Fruit fly (Drosophila melanogaster): Measurements from ENCODE around the gene Sgt.

Sgt gene

DNA sequence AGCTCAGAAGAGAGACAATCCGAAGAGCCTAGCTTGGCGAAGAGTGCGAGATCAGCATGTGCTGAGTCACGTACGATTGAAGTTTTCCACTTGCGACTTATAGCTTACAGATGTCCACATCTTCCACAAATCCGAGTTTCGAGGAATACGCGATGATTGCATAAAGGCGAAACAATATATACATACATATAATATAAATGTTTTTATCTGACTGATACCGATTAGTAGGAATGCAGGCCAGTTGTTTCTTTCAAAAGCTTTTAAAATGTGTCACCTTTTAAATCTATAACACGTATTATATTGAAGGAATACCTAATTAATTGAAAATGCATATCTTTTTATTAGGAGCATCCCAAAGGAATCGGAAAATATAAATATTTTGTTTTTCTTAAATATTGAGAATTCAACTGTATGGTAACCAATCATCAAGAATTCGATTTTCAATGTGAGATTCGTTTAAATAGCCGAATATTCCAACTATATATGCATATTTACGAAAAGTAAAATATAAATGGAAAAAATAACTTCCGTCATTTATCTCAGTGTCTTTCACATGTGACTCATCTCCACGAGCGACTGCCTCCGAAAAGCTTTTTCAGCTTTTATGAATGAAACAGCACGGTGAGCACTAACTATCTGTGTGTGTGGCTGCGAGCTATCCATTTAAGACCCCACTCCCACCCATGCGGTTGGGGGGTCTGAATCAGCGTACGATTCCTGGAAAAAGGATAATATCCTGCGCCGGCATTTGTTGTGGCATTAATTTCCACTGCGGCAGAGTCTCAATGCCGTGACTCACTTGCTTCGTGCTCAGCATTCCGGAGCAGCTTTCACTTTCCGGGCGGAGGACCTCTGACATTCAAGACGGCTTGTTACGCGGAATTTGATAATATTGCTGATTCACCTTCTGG is 20.6 kb upstream of the Sgt start (continued):
- TF ChIP-seq CG15269 (tag; optimal IDR thresholded peaks at IDR 0.05) (peak; percentile 75), ttk (GFP tag; IDR thresholded peaks at IDR 0.05) (no peak), CG1832 (GFP tag; optimal IDR thresholded peaks at IDR 0.05) (no peak), Meics (GFP tag; optimal IDR thresholded peaks at IDR 0.05) (peak; percentile 79), croc (GFP tag; conservative IDR thresholded peaks at IDR 0.05) (no peak), Oli (tag; optimal IDR thresholded peaks at IDR 0.05) (peak; percentile 72), Blimp-1 (GFP tag; optimal IDR thresholded peaks at IDR 0.05) (peak; percentile 55), Eip74EF (GFP tag; optimal IDR thresholded peaks at IDR 0.05) (peak in 1 of 2 experiments; percentile 74), Hr78 (GFP tag; optimal IDR thresholded peaks at IDR 0.05) (no peak), CG1602 (GFP tag; optimal IDR thresholded peaks at IDR 0.05) (peak; percentile 24), CG14667 (GFP tag; IDR thresholded peaks at IDR 0.05) (no peak), tna (GFP tag; IDR thresholded peaks at IDR 0.05; ENCODE audit: partially characterized antibody) (no peak), odd (GFP tag; optimal IDR thresholded peaks at IDR 0.05) (peak; percentile 38), CG1529 (GFP tag; optimal IDR thresholded peaks at IDR 0.05) (peak; percentile 9), CG14441 (GFP tag; IDR thresholded peaks at IDR 0.05) (no peak), C15 (GFP tag; IDR thresholded peaks at IDR 0.05) (no peak), Fer1 (GFP tag; optimal IDR thresholded peaks at IDR 0.05) (peak; percentile 58), CG17359 (tag; optimal IDR thresholded peaks at IDR 0.05) (peak; percentile 62), inv (GFP tag; IDR thresholded peaks at IDR 0.05; ENCODE audit: partially characterized antibody) (no peak), CG4404 (GFP tag; IDR thresholded peaks at IDR 0.05) (no peak), CG3995 (GFP tag; optimal IDR thresholded peaks at IDR 0.05) (peak; percentile 14), scrt (GFP tag; optimal IDR thresholded peaks at IDR 0.05) (peak; percentile 52), Hey (tag; optimal IDR thresholded peaks at IDR 0.05) (no peak), CG17385 (GFP tag; optimal IDR thresholded peaks at IDR 0.05) (peak; percentile 50), CG9437 (GFP tag; optimal IDR thresholded peaks at IDR 0.05) (peak; percentile 28), her (GFP tag; optimal IDR thresholded peaks at IDR 0.05) (no peak), otp (GFP tag; IDR thresholded peaks at IDR 0.05) (no peak), h (optimal IDR thresholded peaks at IDR 0.05) (no peak), CG11560 (tag; IDR thresholded peaks at IDR 0.05) (no peak), Xbp1 (GFP tag; optimal IDR thresholded peaks at IDR 0.05) (peak; percentile 65), CG10959 (GFP tag; IDR thresholded peaks at IDR 0.05) (no peak), shn (GFP tag; optimal IDR thresholded peaks at IDR 0.05) (peak; percentile 36), Side (GFP tag; optimal IDR thresholded peaks at IDR 0.05) (peak; percentile 24), CG2129 (GFP tag; IDR thresholded peaks at IDR 0.05; ENCODE audit: partially characterized antibody) (no peak), sob (GFP tag; IDR thresholded peaks at IDR 0.05) (peak; percentile 50; the same call in 1 of the 2 replicates), CG17186 (GFP tag; optimal IDR thresholded peaks at IDR 0.05) (no peak), CG10267 (tag; optimal IDR thresholded peaks at IDR 0.05) (peak; percentile 35), dmrt11E (tag; optimal IDR thresholded peaks at IDR 0.05) (no peak), CG10543 (GFP tag; optimal IDR thresholded peaks at IDR 0.05) (no peak), gro (GFP tag; optimal IDR thresholded peaks at IDR 0.05) (peak; percentile 30), pros (GFP tag; optimal IDR thresholded peaks at IDR 0.05) (no peak), bab2 (GFP tag; optimal IDR thresholded peaks at IDR 0.05) (peak; percentile 40), ato (GFP tag; IDR thresholded peaks at IDR 0.05; ENCODE audit: partially characterized antibody) (no peak), Atf-2 (GFP tag; optimal IDR thresholded peaks at IDR 0.05) (no peak), nerfin-1 (tag; optimal IDR thresholded peaks at IDR 0.05) (peak; percentile 13), CG17612 (GFP tag; IDR thresholded peaks at IDR 0.05) (no peak), CG13424 (tag; optimal IDR thresholded peaks at IDR 0.05) (peak; percentile 70), wor (GFP tag; IDR thresholded peaks at IDR 0.05) (no peak)
